Worm (Caenorhabditis elegans): ENCODE measurements around the gene F41B4.3.

DNA sequence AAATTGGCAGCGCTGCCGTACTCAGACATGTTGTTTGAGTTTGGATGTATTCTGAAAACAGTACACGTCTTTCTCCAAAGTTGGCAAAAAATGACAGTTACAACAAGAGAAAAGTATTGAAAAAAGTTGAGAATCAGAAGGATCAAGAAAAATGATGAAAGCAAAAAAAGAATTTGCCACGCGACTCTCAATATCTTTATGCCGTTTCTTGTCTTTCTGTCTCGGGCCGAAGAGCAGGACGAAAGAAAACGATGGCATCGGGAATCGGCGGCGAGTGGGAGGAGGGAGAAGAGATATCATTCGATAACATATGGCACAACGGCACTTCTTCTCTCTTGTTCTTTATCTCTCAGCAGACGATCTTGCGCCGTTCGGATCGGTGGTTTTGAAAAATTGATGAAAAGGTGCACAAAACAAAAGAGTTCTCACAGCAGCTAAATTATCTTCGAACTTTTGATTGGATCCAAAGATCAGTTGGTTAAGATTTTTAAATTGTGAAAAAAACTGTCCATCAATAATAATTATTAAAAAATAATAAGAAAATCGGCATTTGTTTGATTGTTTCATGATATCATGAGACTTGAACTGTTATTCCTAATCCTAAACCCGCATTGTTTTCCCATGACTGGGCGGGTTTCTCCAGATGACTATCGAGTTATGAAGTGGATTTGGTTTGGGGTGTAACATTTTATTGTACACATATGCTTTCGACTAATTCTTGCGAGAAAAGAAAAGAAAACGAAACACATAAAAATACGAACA is 12.5 kb downstream of the F41B4.3 start, which contains the start of gene gei-15:
- no peak for TF ChIP-seq him-1 (tag; optimal IDR thresholded peaks at IDR 0.05)
- no peak for TF ChIP-seq dao-5 (tag; optimal IDR thresholded peaks at IDR 0.05)
